Worm (Caenorhabditis elegans) whole organism, midembryonic: ENCODE measurements around the gene ptr-16.

Source experiments
- T22C8.4 ChIP-seq: fragments of 200-800 bp; sonication (Bioruptor generic); IDR thresholded peaks from 2 replicates; pipeline ENCODE4 v1.3.6; 2022; ENCODE audit warnings: missing genetic modification characterization, missing compliant biosample characterization
- cog-1 ChIP-seq: sonication (generic microtip); optimal IDR thresholded peaks from 2 replicates; lab custom pipeline; 2016; ENCODE audit warnings: missing genetic modification characterization, missing compliant biosample characterization
- flt-1 ChIP-seq: fragments of 200-800 bp; sonication (Bioruptor generic); IDR thresholded peaks from 2 replicates; pipeline ENCODE4 v1.3.6; 2022; ENCODE audit warnings: missing genetic modification characterization, missing compliant biosample characterization
- klf-2 ChIP-seq: fragments of 200-800 bp; sonication (Bioruptor generic); conservative IDR thresholded peaks from 2 replicates; pipeline ENCODE4 v1.3.6; 2022; ENCODE audit warnings: missing genetic modification reagents, missing genetic modification characterization, missing compliant biosample characterization
- med-1 ChIP-seq: sonication (generic microtip); optimal IDR thresholded peaks from 2 replicates; lab custom pipeline; 2017; ENCODE audit warnings: missing genetic modification characterization, mild to moderate bottlenecking, missing compliant biosample characterization, antibody characterized with exemption, missing genetic modification reagents; ENCODE audit not compliant: insufficient read depth
- ref-1 ChIP-seq: fragments of 200-800 bp; sonication (Bioruptor generic); conservative IDR thresholded peaks from 2 replicates; pipeline ENCODE4 v1.3.6; 2022; ENCODE audit warnings: missing genetic modification reagents, missing genetic modification characterization, missing compliant biosample characterization
- tab-1 ChIP-seq: fragments of 200-800 bp; sonication (Bioruptor generic); IDR thresholded peaks from 2 replicates; pipeline ENCODE4 v1.3.6; 2022; ENCODE audit warnings: missing genetic modification characterization, missing compliant biosample characterization
- ztf-23 ChIP-seq: fragments of 200-800 bp; sonication (Bioruptor generic); IDR thresholded peaks from 2 replicates; pipeline ENCODE4 v1.3.6; 2022; ENCODE audit warnings: missing genetic modification reagents, missing genetic modification characterization, missing compliant biosample characterization
- ztf-29 ChIP-seq: fragments of 200-800 bp; sonication (Bioruptor generic); IDR thresholded peaks from 2 replicates; pipeline ENCODE4 v1.3.6; 2022; ENCODE audit warnings: missing genetic modification reagents, missing genetic modification characterization, missing compliant biosample characterization

- TF ChIP-seq med-1 = no peak
- TF ChIP-seq flt-1 = no peak
- no peak for TF ChIP-seq T22C8.4 (GFP tag; lab: Robert Waterston, UW)
- no peak for TF ChIP-seq tab-1 (GFP tag; lab: Robert Waterston, UW)
- TF ChIP-seq ztf-23 (GFP tag; lab: Robert Waterston, UW) = no peak
- no peak for TF ChIP-seq ref-1 (GFP tag; lab: Robert Waterston, UW)
- no peak for TF ChIP-seq klf-2
- no peak for TF ChIP-seq ztf-29 (GFP tag; lab: Robert Waterston, UW)
- TF ChIP-seq cog-1 (tag; lab: Kevin White, UChicago) = no peak
Observed at ce11 chrV:1134302-1134701, 31.2 kb upstream of the ptr-16 start, which contains the start of gene cpr-8.
